In genomic region chr3R:18296737-18297136, dm6 we compare ENCODE assay signal across 4 fruit fly cellular contexts.
TF ChIP-seq lines count a peak whose summit lies in the region.

No protein-coding gene starts in this region.

- no peak for TF ChIP-seq CTCF in whole organism, embryonic (GFP tag; optimal IDR thresholded peaks at IDR 0.05; lab: Kevin White, UChicago)

TF ChIP-seq in whole organism, adult, 20 proteins besides CTCF, POLR2A, EP300 and RAD21:
- peak; percentile 62 for TF ChIP-seq tj (GFP tag; optimal IDR thresholded peaks at IDR 0.05; lab: Kevin White, UChicago)
- no peak for TF ChIP-seq CG11617 (GFP tag; optimal IDR thresholded peaks at IDR 0.05; lab: Kevin White, UChicago)
- TF ChIP-seq CG12768 (GFP tag; optimal IDR thresholded peaks at IDR 0.05; lab: Kevin White, UChicago) = peak; percentile 19
TF ChIP-seq in whole organism, adult: peak in this region for 2.

TF ChIP-seq in whole organism, embryonic, 481 proteins besides CTCF, POLR2A, EP300 and RAD21:
- TF ChIP-seq hb (GFP tag; IDR thresholded peaks at IDR 0.05; lab: Robert Waterston, UW; ENCODE audit: partially characterized antibody) (0 out of 3 replicates have a peak, but pooled peaks have one; percentile 42), Med (GFP tag; lab: Kevin White, UChicago) (peak; percentile 14), pita (GFP tag; optimal IDR thresholded peaks at IDR 0.05; lab: Kevin White, UChicago) (no peak), sens (GFP tag; lab: Kevin White, UChicago) (peak; percentile 10), Hr78 (GFP tag; optimal IDR thresholded peaks at IDR 0.05; lab: Kevin White, UChicago) (peak in 1 of 2 experiments; percentile 74), CG11456 (GFP tag; IDR thresholded peaks at IDR 0.05; lab: Robert Waterston, UW) (no peak)

TF ChIP-seq in whole organism, prepupa, 60 proteins besides CTCF, POLR2A, EP300 and RAD21:
- TF ChIP-seq lz (GFP tag; optimal IDR thresholded peaks at IDR 0.05; lab: Kevin White, UChicago) = no peak
- no peak for TF ChIP-seq dac (GFP tag; optimal IDR thresholded peaks at IDR 0.05; lab: Kevin White, UChicago)
- TF ChIP-seq Eip75B (GFP tag; optimal IDR thresholded peaks at IDR 0.05; lab: Kevin White, UChicago) = no peak
- TF ChIP-seq Eip78C (GFP tag; lab: Kevin White, UChicago) = peak; percentile 18
- TF ChIP-seq svp (GFP tag; lab: Kevin White, UChicago) = peak; percentile 76
- TF ChIP-seq CG11902 (GFP tag; optimal IDR thresholded peaks at IDR 0.05; lab: Kevin White, UChicago) = no peak
- TF ChIP-seq Ets21C (GFP tag; optimal IDR thresholded peaks at IDR 0.05; lab: Kevin White, UChicago) = no peak
- TF ChIP-seq Gug (GFP tag; IDR thresholded peaks at IDR 0.05; lab: Robert Waterston, UW) = no peak
- no peak for TF ChIP-seq CG3919 (GFP tag; optimal IDR thresholded peaks at IDR 0.05; lab: Kevin White, UChicago)
- no peak for TF ChIP-seq pdm3 (GFP tag; optimal IDR thresholded peaks at IDR 0.05; lab: Kevin White, UChicago)
- peak; percentile 49 for TF ChIP-seq dsx (GFP tag; optimal IDR thresholded peaks at IDR 0.05; lab: Kevin White, UChicago; ENCODE audit: poor library complexity, severe bottlenecking)
- no peak for TF ChIP-seq Sox14 (GFP tag; optimal IDR thresholded peaks at IDR 0.05; lab: Kevin White, UChicago)
- TF ChIP-seq CG8319 (GFP tag; optimal IDR thresholded peaks at IDR 0.05; lab: Kevin White, UChicago) = no peak
- no peak for TF ChIP-seq cyc (GFP tag; optimal IDR thresholded peaks at IDR 0.05; lab: Kevin White, UChicago)
- no peak for TF ChIP-seq Sox102F (GFP tag; optimal IDR thresholded peaks at IDR 0.05; lab: Kevin White, UChicago)
- TF ChIP-seq CG9139 (GFP tag; optimal IDR thresholded peaks at IDR 0.05; lab: Kevin White, UChicago) = no peak
- no peak for TF ChIP-seq CG6276 (GFP tag; optimal IDR thresholded peaks at IDR 0.05; lab: Kevin White, UChicago)
- no peak for TF ChIP-seq acj6 (GFP tag; optimal IDR thresholded peaks at IDR 0.05; lab: Kevin White, UChicago)

TF ChIP-seq in whole organism, pupa, 21 proteins besides CTCF, POLR2A, EP300 and RAD21:
- TF ChIP-seq CG8301 (tag; optimal IDR thresholded peaks at IDR 0.05; lab: Kevin White, UChicago) (no peak), CG32121 (GFP tag; IDR thresholded peaks at IDR 0.05; lab: Robert Waterston, UW) (0 out of 2 replicates have a peak, but pooled peaks have one; percentile 14), rn (GFP tag; IDR thresholded peaks at IDR 0.05; lab: Robert Waterston, UW) (no peak), CG12605 (GFP tag; IDR thresholded peaks at IDR 0.05; lab: Robert Waterston, UW) (no peak), Pif1B (GFP tag; optimal IDR thresholded peaks at IDR 0.05; lab: Kevin White, UChicago) (no peak)
TF ChIP-seq in whole organism, pupa: peak in this region for 1.
